Fruit fly (Drosophila melanogaster): ENCODE data around the gene Syx18.

The Syx18 gene

DNA sequence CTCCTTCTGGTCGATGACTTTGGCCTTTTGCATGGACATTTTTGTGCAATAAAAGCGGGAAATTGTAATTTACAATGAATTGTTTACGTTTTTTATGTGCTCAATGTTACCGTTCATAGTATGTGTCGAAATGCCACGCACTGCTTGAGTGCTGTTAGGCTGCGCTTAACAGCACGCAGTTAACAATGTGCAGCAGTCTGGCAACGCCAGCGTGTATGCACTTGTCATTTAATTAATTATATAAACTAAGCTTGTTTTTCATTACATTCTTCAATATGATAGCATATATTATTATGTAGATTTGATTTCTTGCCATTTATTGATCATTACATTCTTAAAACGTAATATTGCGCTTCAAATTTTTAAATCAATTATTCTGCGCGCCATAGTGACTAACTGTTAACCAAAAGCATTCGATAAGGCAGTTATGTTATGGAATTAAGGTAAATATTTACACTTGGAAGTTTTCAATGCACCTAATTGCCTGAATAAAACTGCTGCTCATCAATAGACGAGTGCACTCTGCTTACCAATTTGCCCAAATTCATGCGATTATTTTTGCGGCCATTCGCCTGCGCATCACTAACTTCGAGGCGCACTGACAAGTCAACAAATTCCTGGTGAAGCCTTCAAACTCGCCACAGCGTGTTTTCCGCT, 40.2 kb downstream of the Syx18 start, which contains the start of the genes CG13625 and mld:
CG13625 (minus strand) TSS at position 119 of the 657 bp plus-strand sequence.
mld (plus strand) TSS at position 612 of the 657 bp plus-strand sequence.
- TF ChIP-seq CG14711 (tag; optimal IDR thresholded peaks at IDR 0.05) (no peak), cic (GFP tag; optimal IDR thresholded peaks at IDR 0.05) (no peak), cnc (optimal IDR thresholded peaks at IDR 0.05) (no peak), CG5204 (GFP tag; optimal IDR thresholded peaks at IDR 0.05) (no peak), CG33017 (tag; optimal IDR thresholded peaks at IDR 0.05) (no peak), ovo (GFP tag; optimal IDR thresholded peaks at IDR 0.05) (peak; percentile 41), CG1620 (GFP tag; optimal IDR thresholded peaks at IDR 0.05) (no peak), CG7045 (GFP tag; optimal IDR thresholded peaks at IDR 0.05) (no peak), CG11617 (GFP tag; optimal IDR thresholded peaks at IDR 0.05) (peak; percentile 0), pad (GFP tag; optimal IDR thresholded peaks at IDR 0.05) (no peak), Hr96 (GFP tag; optimal IDR thresholded peaks at IDR 0.05) (no peak)

DNA sequence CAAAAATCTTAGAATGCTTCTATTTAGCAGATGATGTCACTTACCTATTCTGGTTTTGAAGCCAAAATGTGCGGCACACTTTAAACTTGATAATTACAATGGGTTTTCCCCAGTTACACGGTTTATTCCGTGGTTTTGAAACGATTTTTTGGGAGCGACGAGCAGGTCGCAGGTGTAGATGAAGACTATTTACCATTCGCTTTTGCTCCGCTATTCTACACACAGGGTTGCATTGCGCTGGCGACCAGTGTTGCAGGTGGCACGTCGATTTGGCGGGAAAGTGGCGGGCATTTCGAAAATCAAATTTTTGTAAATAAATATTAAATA, 42.7 kb downstream of the Syx18 start, which contains the start of gene REPTOR:
REPTOR (minus strand) TSS at position 196 of the 327 bp plus-strand sequence.
- peak; percentile 81 for TF ChIP-seq Mnt (GFP tag; optimal IDR thresholded peaks at IDR 0.05)
- TF ChIP-seq toe (GFP tag; optimal IDR thresholded peaks at IDR 0.05): no peak
- no peak for TF ChIP-seq CG11617 (GFP tag; optimal IDR thresholded peaks at IDR 0.05)
- TF ChIP-seq tj (GFP tag; optimal IDR thresholded peaks at IDR 0.05): peak; percentile 93
- TF ChIP-seq bab1 (GFP tag; optimal IDR thresholded peaks at IDR 0.05): peak; percentile 22
- peak; percentile 65 for TF ChIP-seq cic (GFP tag; optimal IDR thresholded peaks at IDR 0.05)
- TF ChIP-seq ovo (GFP tag; optimal IDR thresholded peaks at IDR 0.05): peak; percentile 68
- TF ChIP-seq pad (GFP tag; optimal IDR thresholded peaks at IDR 0.05): peak; percentile 52
- no peak for TF ChIP-seq CG5204 (GFP tag; optimal IDR thresholded peaks at IDR 0.05)
- TF ChIP-seq CG1620 (GFP tag; optimal IDR thresholded peaks at IDR 0.05): peak; percentile 34
- peak; percentile 48 for TF ChIP-seq Clk (GFP tag; optimal IDR thresholded peaks at IDR 0.05)
- TF ChIP-seq kay (GFP tag; ENCODE audit: borderline replicate concordance): no peak
- peak in 1 of 2 experiments; percentile 0 for TF ChIP-seq cnc (optimal IDR thresholded peaks at IDR 0.05)
- TF ChIP-seq CG12768 (GFP tag; optimal IDR thresholded peaks at IDR 0.05): peak; percentile 68
- peak; percentile 70 for TF ChIP-seq CG7101 (tag; optimal IDR thresholded peaks at IDR 0.05)
- TF ChIP-seq CG33017 (tag; optimal IDR thresholded peaks at IDR 0.05): peak; percentile 48
- TF ChIP-seq CG7045 (GFP tag; optimal IDR thresholded peaks at IDR 0.05): peak; percentile 35
- peak; percentile 76 for TF ChIP-seq Crg-1 (GFP tag; optimal IDR thresholded peaks at IDR 0.05)
- peak; percentile 44 for TF ChIP-seq CG14711 (tag; optimal IDR thresholded peaks at IDR 0.05)
- no peak for TF ChIP-seq Hr96 (GFP tag; optimal IDR thresholded peaks at IDR 0.05)

dm6 chr3R:24581891-24582668, 43.3 kb downstream of the Syx18 start:
- TF ChIP-seq CG5204 (GFP tag; optimal IDR thresholded peaks at IDR 0.05): no peak
- no peak for TF ChIP-seq kay (GFP tag; ENCODE audit: borderline replicate concordance)
- no peak for TF ChIP-seq CG11617 (GFP tag; optimal IDR thresholded peaks at IDR 0.05)
- TF ChIP-seq CG33017 (tag; optimal IDR thresholded peaks at IDR 0.05): peak; percentile 8
- peak; percentile 6 for TF ChIP-seq Clk (GFP tag; optimal IDR thresholded peaks at IDR 0.05)
- peak; percentile 74 to 86 for TF ChIP-seq cnc (optimal IDR thresholded peaks at IDR 0.05)
- peak; percentile 77 for TF ChIP-seq pad (GFP tag; optimal IDR thresholded peaks at IDR 0.05)
- peak; percentile 73 for TF ChIP-seq tj (GFP tag; optimal IDR thresholded peaks at IDR 0.05)
- no peak for TF ChIP-seq CG14711 (tag; optimal IDR thresholded peaks at IDR 0.05)
- no peak for TF ChIP-seq toe (GFP tag; optimal IDR thresholded peaks at IDR 0.05)
- no peak for TF ChIP-seq bab1 (GFP tag; optimal IDR thresholded peaks at IDR 0.05)
- peak; percentile 52 for TF ChIP-seq CG12768 (GFP tag; optimal IDR thresholded peaks at IDR 0.05)
- peak; percentile 23 for TF ChIP-seq Crg-1 (GFP tag; optimal IDR thresholded peaks at IDR 0.05)
- no peak for TF ChIP-seq CG1620 (GFP tag; optimal IDR thresholded peaks at IDR 0.05)
- peak; percentile 77 for TF ChIP-seq Mnt (GFP tag; optimal IDR thresholded peaks at IDR 0.05)
- TF ChIP-seq ovo (GFP tag; optimal IDR thresholded peaks at IDR 0.05): peak; percentile 67
- no peak for TF ChIP-seq Hr96 (GFP tag; optimal IDR thresholded peaks at IDR 0.05)
- TF ChIP-seq cic (GFP tag; optimal IDR thresholded peaks at IDR 0.05): peak; percentile 100
- peak; percentile 8 for TF ChIP-seq CG7101 (tag; optimal IDR thresholded peaks at IDR 0.05)
- TF ChIP-seq CG7045 (GFP tag; optimal IDR thresholded peaks at IDR 0.05): no peak

- no peak for TF ChIP-seq ovo (GFP tag; optimal IDR thresholded peaks at IDR 0.05)
- TF ChIP-seq CG5204 (GFP tag; optimal IDR thresholded peaks at IDR 0.05): no peak
- TF ChIP-seq Mnt (GFP tag; optimal IDR thresholded peaks at IDR 0.05): no peak
- no peak for TF ChIP-seq bab1 (GFP tag; optimal IDR thresholded peaks at IDR 0.05)
- no peak for TF ChIP-seq CG7045 (GFP tag; optimal IDR thresholded peaks at IDR 0.05)
- no peak for TF ChIP-seq CG12768 (GFP tag; optimal IDR thresholded peaks at IDR 0.05)
- TF ChIP-seq cnc (optimal IDR thresholded peaks at IDR 0.05): no peak
- TF ChIP-seq CG7101 (tag; optimal IDR thresholded peaks at IDR 0.05): no peak
- no peak for TF ChIP-seq CG1620 (GFP tag; optimal IDR thresholded peaks at IDR 0.05)
Measured at dm6 chr3R:24580963-24581277, 44.4 kb downstream of the Syx18 start.

- TF ChIP-seq tj (GFP tag; optimal IDR thresholded peaks at IDR 0.05): no peak
- no peak for TF ChIP-seq Crg-1 (GFP tag; optimal IDR thresholded peaks at IDR 0.05)
- TF ChIP-seq CG33017 (tag; optimal IDR thresholded peaks at IDR 0.05): no peak
- TF ChIP-seq toe (GFP tag; optimal IDR thresholded peaks at IDR 0.05): no peak
- TF ChIP-seq pad (GFP tag; optimal IDR thresholded peaks at IDR 0.05): no peak
- TF ChIP-seq CG1620 (GFP tag; optimal IDR thresholded peaks at IDR 0.05): no peak
Measured at dm6 chr3R:24580067-24580962, 45.0 kb downstream of the Syx18 start.

All from whole organism, adult.